Fruit fly (Drosophila melanogaster): Measurements from ENCODE around the gene Ubc2.

Gene Ubc2

dm6 chr2L:10769708-10770107 is 1.9 kb upstream of the Ubc2 start, which contains the start of gene CG6724 (continued):
- TF ChIP-seq CG33213 (GFP tag; optimal IDR thresholded peaks at IDR 0.05) (no peak), CG2202 (tag; optimal IDR thresholded peaks at IDR 0.05) (no peak), Atf3 (GFP tag; optimal IDR thresholded peaks at IDR 0.05) (no peak), mld (GFP tag; IDR thresholded peaks at IDR 0.05; ENCODE audit: partially characterized antibody) (no peak), NFAT (GFP tag; IDR thresholded peaks at IDR 0.05) (no peak), CG13287 (GFP tag; IDR thresholded peaks at IDR 0.05; ENCODE audit: partially characterized antibody) (peak; percentile 80), CG17328 (GFP tag; IDR thresholded peaks at IDR 0.05) (no peak), CG2712 (tag; optimal IDR thresholded peaks at IDR 0.05) (no peak), HHEX (GFP tag; optimal IDR thresholded peaks at IDR 0.05) (no peak), Sry-δ (GFP tag; optimal IDR thresholded peaks at IDR 0.05) (peak; percentile 80), ash1 (GFP tag; optimal IDR thresholded peaks at IDR 0.05) (no peak), oc (tag; optimal IDR thresholded peaks at IDR 0.05) (no peak), CG6689 (GFP tag; IDR thresholded peaks at IDR 0.05) (no peak), ranshi (GFP tag; IDR thresholded peaks at IDR 0.05) (no peak), zfh2 (GFP tag; optimal IDR thresholded peaks at IDR 0.05) (no peak), sqz (GFP tag; optimal IDR thresholded peaks at IDR 0.05) (no peak), dimm (GFP tag; IDR thresholded peaks at IDR 0.05) (no peak), Hmx (GFP tag; optimal IDR thresholded peaks at IDR 0.05) (no peak), bigmax (GFP tag; optimal IDR thresholded peaks at IDR 0.05) (no peak), HmgD (GFP tag; optimal IDR thresholded peaks at IDR 0.05) (no peak), CG14710 (tag; optimal IDR thresholded peaks at IDR 0.05) (peak; percentile 24), CG1792 (GFP tag; optimal IDR thresholded peaks at IDR 0.05) (no peak), Mad (GFP tag; optimal IDR thresholded peaks at IDR 0.05) (no peak), zf30C (GFP tag; optimal IDR thresholded peaks at IDR 0.05) (no peak), chinmo (GFP tag; IDR thresholded peaks at IDR 0.05; ENCODE audit: partially characterized antibody) (0 out of 4 replicates have a peak, but pooled peaks have one; percentile 51), wor (GFP tag; IDR thresholded peaks at IDR 0.05) (no peak), abd-A (tag; optimal IDR thresholded peaks at IDR 0.05) (no peak), ap (GFP tag; IDR thresholded peaks at IDR 0.05) (no peak), CG4854 (GFP tag; optimal IDR thresholded peaks at IDR 0.05) (no peak), rib (GFP tag; IDR thresholded peaks at IDR 0.05) (no peak), sens-2 (GFP tag; IDR thresholded peaks at IDR 0.05) (no peak), p53 (GFP tag; optimal IDR thresholded peaks at IDR 0.05) (no peak), row (GFP tag; IDR thresholded peaks at IDR 0.05) (no peak), CG32532 (GFP tag; IDR thresholded peaks at IDR 0.05) (no peak), vvl (GFP tag; IDR thresholded peaks at IDR 0.05) (no peak), bcd (GFP tag; optimal IDR thresholded peaks at IDR 0.05) (no peak), Adf1 (GFP tag; IDR thresholded peaks at IDR 0.05) (no peak), CG3065 (GFP tag; optimal IDR thresholded peaks at IDR 0.05) (no peak), tna (GFP tag; IDR thresholded peaks at IDR 0.05; ENCODE audit: partially characterized antibody) (peak; percentile 74), Hr51 (GFP tag; optimal IDR thresholded peaks at IDR 0.05) (no peak), CG12299 (tag; optimal IDR thresholded peaks at IDR 0.05) (no peak), CG6791 (GFP tag; IDR thresholded peaks at IDR 0.05; ENCODE audit: partially characterized antibody) (peak; percentile 76), al (GFP tag; IDR thresholded peaks at IDR 0.05) (no peak), MTF-1 (GFP tag; optimal IDR thresholded peaks at IDR 0.05; ENCODE audit: borderline replicate concordance) (no peak), hbn (GFP tag; IDR thresholded peaks at IDR 0.05; ENCODE audit: partially characterized antibody) (peak; percentile 39; the same call in 1 of the 2 replicates), D (optimal IDR thresholded peaks at IDR 0.05) (no peak), D (GFP tag; optimal IDR thresholded peaks at IDR 0.05) (no peak), CG13296 (GFP tag; optimal IDR thresholded peaks at IDR 0.05) (no peak), jumu (GFP tag; optimal IDR thresholded peaks at IDR 0.05) (no peak), CG15269 (tag; optimal IDR thresholded peaks at IDR 0.05) (no peak), Oaz (GFP tag; IDR thresholded peaks at IDR 0.05) (no peak), Doc3 (GFP tag; IDR thresholded peaks at IDR 0.05; ENCODE audit: partially characterized antibody) (peak; percentile 28; the same call in 1 of the 3 replicates)

Measured in whole organism, embryonic.